Fruit fly (Drosophila melanogaster): ENCODE results near the gene Rtel1.
A peak's percentile ranks its signal among the peaks of the same experiment; 100 is the strongest.

The Rtel1 gene

dm6 chrX:5781520-5781919 lies 34.0 kb downstream of the Rtel1 start, which contains the start of gene CG3108:
Gene CG3108 (minus strand): TSS chrX:5781620.
- TF ChIP-seq CG11456 (GFP tag; IDR thresholded peaks at IDR 0.05) (no peak), gsb (GFP tag; IDR thresholded peaks at IDR 0.05) (no peak), sug (tag; optimal IDR thresholded peaks at IDR 0.05) (no peak), HmgZ (tag; optimal IDR thresholded peaks at IDR 0.05) (no peak), ftz-f1 (GFP tag; optimal IDR thresholded peaks at IDR 0.05) (no peak), CG16815 (GFP tag; optimal IDR thresholded peaks at IDR 0.05) (no peak), cas (GFP tag; IDR thresholded peaks at IDR 0.05) (no peak), sens-2 (GFP tag; IDR thresholded peaks at IDR 0.05) (no peak), Hand (GFP tag; optimal IDR thresholded peaks at IDR 0.05) (no peak), Jarid2 (GFP tag; optimal IDR thresholded peaks at IDR 0.05) (no peak), bcd (GFP tag; optimal IDR thresholded peaks at IDR 0.05) (no peak)

- TF ChIP-seq Blimp-1 (GFP tag; optimal IDR thresholded peaks at IDR 0.05) (peak; percentile 84), p53 (GFP tag; optimal IDR thresholded peaks at IDR 0.05) (no peak), ftz-f1 (GFP tag; optimal IDR thresholded peaks at IDR 0.05) (no peak), tap (tag; optimal IDR thresholded peaks at IDR 0.05) (peak; percentile 1), CG9215 (GFP tag; IDR thresholded peaks at IDR 0.05) (no peak), usp (GFP tag; optimal IDR thresholded peaks at IDR 0.05) (no peak), CG43689 (GFP tag; IDR thresholded peaks at IDR 0.05) (no peak), eyg (GFP tag; optimal IDR thresholded peaks at IDR 0.05) (no peak), CG10209 (GFP tag; optimal IDR thresholded peaks at IDR 0.05) (peak; percentile 35), CG7839 (tag; optimal IDR thresholded peaks at IDR 0.05) (peak; percentile 62), Hr51 (GFP tag; optimal IDR thresholded peaks at IDR 0.05) (peak in 1 of 2 experiments; percentile 53), Rx (GFP tag; IDR thresholded peaks at IDR 0.05) (peak; percentile 21; the same call in 1 of the 2 replicates), CG31365 (tag; optimal IDR thresholded peaks at IDR 0.05) (no peak), CG9932 (GFP tag; IDR thresholded peaks at IDR 0.05) (no peak), CG18262 (tag; optimal IDR thresholded peaks at IDR 0.05) (peak; percentile 54), zen2 (GFP tag; IDR thresholded peaks at IDR 0.05; ENCODE audit: partially characterized antibody) (no peak), Ssrp (tag; optimal IDR thresholded peaks at IDR 0.05) (peak; percentile 62), CG33557 (GFP tag; optimal IDR thresholded peaks at IDR 0.05) (no peak), ase (GFP tag; IDR thresholded peaks at IDR 0.05) (0 out of 3 replicates have a peak, but pooled peaks have one; percentile 28), Spps (tag; optimal IDR thresholded peaks at IDR 0.05) (no peak), CG8281 (tag; optimal IDR thresholded peaks at IDR 0.05) (no peak), Dip2 (GFP tag; IDR thresholded peaks at IDR 0.05) (no peak), CG7372 (GFP tag; IDR thresholded peaks at IDR 0.05) (no peak), CG17186 (GFP tag; optimal IDR thresholded peaks at IDR 0.05) (no peak), Gsc (GFP tag; IDR thresholded peaks at IDR 0.05) (no peak), CG3407 (GFP tag; optimal IDR thresholded peaks at IDR 0.05) (peak; percentile 41), CG34376 (GFP tag; optimal IDR thresholded peaks at IDR 0.05) (no peak), Stat92E (GFP tag; optimal IDR thresholded peaks at IDR 0.05) (no peak), Jarid2 (GFP tag; optimal IDR thresholded peaks at IDR 0.05) (no peak), D (optimal IDR thresholded peaks at IDR 0.05) (no peak), D (GFP tag; optimal IDR thresholded peaks at IDR 0.05) (peak; percentile 42), hth (optimal IDR thresholded peaks at IDR 0.05) (no peak), fd96Cb (tag; optimal IDR thresholded peaks at IDR 0.05) (peak; percentile 50), chn (GFP tag; optimal IDR thresholded peaks at IDR 0.05) (no peak), wek (GFP tag; optimal IDR thresholded peaks at IDR 0.05) (no peak), CrebB (tag; optimal IDR thresholded peaks at IDR 0.05) (no peak), Nf-YC (tag; optimal IDR thresholded peaks at IDR 0.05) (no peak), bigmax (GFP tag; optimal IDR thresholded peaks at IDR 0.05) (no peak), CG5180 (GFP tag; optimal IDR thresholded peaks at IDR 0.05) (no peak)
Measured at dm6 chrX:5783260-5784040, 35.9 kb downstream of the Rtel1 start.

Data from whole organism, embryonic.